Worm (Caenorhabditis elegans): ENCODE results near the gene F11A5.9.

Gene F11A5.9

ce11 chrV:16209837-16210236 lies 4.9 kb upstream of the F11A5.9 start, which contains the start of gene oac-15:
Gene oac-15 (minus strand): TSS chrV:16209937.
- TF ChIP-seq pha-4 (tag; optimal IDR thresholded peaks at IDR 0.05): no peak
- no peak for TF ChIP-seq nhr-12 (tag; optimal IDR thresholded peaks at IDR 0.05)
- TF ChIP-seq nhr-23 (tag; optimal IDR thresholded peaks at IDR 0.05): no peak
- TF ChIP-seq jun-1 (tag; optimal IDR thresholded peaks at IDR 0.05): no peak
- TF ChIP-seq elt-1 (tag; optimal IDR thresholded peaks at IDR 0.05): no peak
- TF ChIP-seq eor-1 (tag; optimal IDR thresholded peaks at IDR 0.05): no peak
- no peak for TF ChIP-seq fkh-2 (tag; optimal IDR thresholded peaks at IDR 0.05)

ce11 chrV:16210257-16211002 lies 4.3 kb upstream of the F11A5.9 start, which contains the start of gene F11A5.16:
Gene F11A5.16 (plus strand): TSS chrV:16210952.
- TF ChIP-seq nhr-28 (tag; optimal IDR thresholded peaks at IDR 0.05) (no peak), pqm-1 (tag; optimal IDR thresholded peaks at IDR 0.05) (no peak)

ce11 chrV:16211713-16212112 lies 3.0 kb upstream of the F11A5.9 start:
- TF ChIP-seq nhr-43 (tag; optimal IDR thresholded peaks at IDR 0.05; ENCODE audit: poor library complexity, severe bottlenecking) (peak; percentile 26), ceh-82 (tag; optimal IDR thresholded peaks at IDR 0.05) (no peak)

- no peak for TF ChIP-seq nhr-12 (tag; optimal IDR thresholded peaks at IDR 0.05)
- TF ChIP-seq nhr-43 (tag; optimal IDR thresholded peaks at IDR 0.05; ENCODE audit: poor library complexity, severe bottlenecking): peak; percentile 93
- peak; percentile 39 for TF ChIP-seq nhr-23 (tag; optimal IDR thresholded peaks at IDR 0.05)
- TF ChIP-seq lin-15B (tag; optimal IDR thresholded peaks at IDR 0.05): no peak
- TF ChIP-seq nhr-25 (tag; optimal IDR thresholded peaks at IDR 0.05): peak; percentile 14
- TF ChIP-seq nhr-76 (tag; optimal IDR thresholded peaks at IDR 0.05): no peak
- peak in 2 of 3 experiments; percentile 26 to 43 for TF ChIP-seq elt-3 (tag; optimal IDR thresholded peaks at IDR 0.05)
Observed at ce11 chrV:16213323-16213722, 1.4 kb upstream of the F11A5.9 start.

- no peak for TF ChIP-seq ZK546.5 (tag; optimal IDR thresholded peaks at IDR 0.05)
Observed at ce11 chrV:16218522-16218921, 3.8 kb downstream of the F11A5.9 start, which contains the start of gene F11A5.15. Gene F11A5.15 (minus strand): TSS chrV:16218622.

ce11 chrV:16218972-16219757 lies 4.5 kb downstream of the F11A5.9 start, which contains the start of gene glc-1:
Gene glc-1 (plus strand): TSS chrV:16219634.
- TF ChIP-seq nhr-11 (tag; optimal IDR thresholded peaks at IDR 0.05): no peak
- no peak for TF ChIP-seq fos-1 (tag; optimal IDR thresholded peaks at IDR 0.05)
- no peak for TF ChIP-seq lsy-12 (tag; optimal IDR thresholded peaks at IDR 0.05)
- peak; percentile 40 for TF ChIP-seq elt-2 (tag; optimal IDR thresholded peaks at IDR 0.05)
- TF ChIP-seq pqm-1 (tag; optimal IDR thresholded peaks at IDR 0.05): peak; percentile 10

- TF ChIP-seq ama-1 (optimal IDR thresholded peaks at IDR 0.05) (no peak), lin-39 (tag; optimal IDR thresholded peaks at IDR 0.05) (no peak), aly-2 (tag; optimal IDR thresholded peaks at IDR 0.05) (no peak), egl-27 (tag; optimal IDR thresholded peaks at IDR 0.05) (no peak), lsy-12 (tag; optimal IDR thresholded peaks at IDR 0.05) (no peak), elt-3 (tag; optimal IDR thresholded peaks at IDR 0.05) (no peak), elt-1 (tag; optimal IDR thresholded peaks at IDR 0.05) (no peak), nhr-12 (tag; optimal IDR thresholded peaks at IDR 0.05) (no peak), unc-39 (tag; optimal IDR thresholded peaks at IDR 0.05) (no peak), ztf-11 (tag; optimal IDR thresholded peaks at IDR 0.05) (no peak), mml-1 (tag; optimal IDR thresholded peaks at IDR 0.05) (no peak), nhr-76 (tag; optimal IDR thresholded peaks at IDR 0.05) (no peak), nhr-67 (tag; optimal IDR thresholded peaks at IDR 0.05) (no peak), nhr-77 (tag; optimal IDR thresholded peaks at IDR 0.05) (no peak), ceh-28 (tag; optimal IDR thresholded peaks at IDR 0.05) (no peak), nhr-28 (tag; optimal IDR thresholded peaks at IDR 0.05) (no peak), ceh-9 (tag; optimal IDR thresholded peaks at IDR 0.05) (no peak), daf-12 (tag; optimal IDR thresholded peaks at IDR 0.05) (no peak), skn-1 (tag; optimal IDR thresholded peaks at IDR 0.05) (no peak), unc-62 (GFP tag; optimal IDR thresholded peaks at IDR 0.05) (no peak)
Observed at ce11 chrV:16220020-16220419, 5.3 kb downstream of the F11A5.9 start.
